Worm (Caenorhabditis elegans): ENCODE data around the gene cpg-20.

Gene cpg-20

DNA sequence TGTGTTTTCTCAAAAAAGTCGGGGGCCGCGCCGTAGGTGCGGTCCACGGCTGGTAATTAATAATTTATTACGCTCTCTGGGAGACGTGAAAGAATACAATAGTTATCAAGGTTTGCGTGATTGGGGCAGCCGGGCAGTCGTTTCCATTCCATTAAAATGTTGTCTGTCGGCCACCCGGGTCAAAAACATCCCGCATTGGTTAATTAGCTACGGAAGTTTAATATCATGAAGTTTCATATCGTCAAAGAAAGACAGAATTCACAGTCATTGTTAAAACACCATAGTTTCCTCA lies 18.2 kb upstream of the cpg-20 start:
- TF ChIP-seq hnd-1 (tag; optimal IDR thresholded peaks at IDR 0.05) (no peak), ceh-36 (tag; optimal IDR thresholded peaks at IDR 0.05) (no peak), pes-1 (GFP tag; IDR thresholded peaks at IDR 0.05) (no peak), hmg-4 (GFP tag; optimal IDR thresholded peaks at IDR 0.05) (no peak), tra-4 (tag; optimal IDR thresholded peaks at IDR 0.05) (no peak), scrt-1 (GFP tag; IDR thresholded peaks at IDR 0.05) (no peak), ama-1 (optimal IDR thresholded peaks at IDR 0.05) (no peak), hmbx-1 (tag; optimal IDR thresholded peaks at IDR 0.05) (no peak), F13C5.2 (tag; optimal IDR thresholded peaks at IDR 0.05) (no peak), ceh-13 (GFP tag; optimal IDR thresholded peaks at IDR 0.05) (no peak), tbx-37 (GFP tag; conservative IDR thresholded peaks at IDR 0.05) (no peak), B0310.2 (tag; optimal IDR thresholded peaks at IDR 0.05) (no peak), tbx-11 (GFP tag; IDR thresholded peaks at IDR 0.05) (no peak), ets-7 (tag; optimal IDR thresholded peaks at IDR 0.05) (no peak), flt-1 (GFP tag; IDR thresholded peaks at IDR 0.05) (no peak), sea-1 (GFP tag; conservative IDR thresholded peaks at IDR 0.05) (no peak), aly-1 (tag; optimal IDR thresholded peaks at IDR 0.05) (no peak)

ce11 chrIV:6093477-6094314 lies 17.7 kb upstream of the cpg-20 start, which contains the start of gene cpi-1:
TSS of gene cpi-1 (minus strand) at chrIV:6093680.
- TF ChIP-seq aly-1 (tag; optimal IDR thresholded peaks at IDR 0.05) (no peak), hmbx-1 (tag; optimal IDR thresholded peaks at IDR 0.05) (no peak), tbx-37 (GFP tag; conservative IDR thresholded peaks at IDR 0.05) (no peak), ceh-36 (tag; optimal IDR thresholded peaks at IDR 0.05) (no peak), F13C5.2 (tag; optimal IDR thresholded peaks at IDR 0.05) (no peak), hnd-1 (tag; optimal IDR thresholded peaks at IDR 0.05) (no peak), ets-7 (tag; optimal IDR thresholded peaks at IDR 0.05) (no peak), ceh-13 (GFP tag; optimal IDR thresholded peaks at IDR 0.05) (no peak), flt-1 (GFP tag; IDR thresholded peaks at IDR 0.05) (no peak), ama-1 (optimal IDR thresholded peaks at IDR 0.05) (no peak), tbx-11 (GFP tag; IDR thresholded peaks at IDR 0.05) (no peak), sea-1 (GFP tag; conservative IDR thresholded peaks at IDR 0.05) (no peak), tra-4 (tag; optimal IDR thresholded peaks at IDR 0.05) (no peak), scrt-1 (GFP tag; IDR thresholded peaks at IDR 0.05) (no peak), pes-1 (GFP tag; IDR thresholded peaks at IDR 0.05) (no peak), hmg-4 (GFP tag; optimal IDR thresholded peaks at IDR 0.05) (no peak), B0310.2 (tag; optimal IDR thresholded peaks at IDR 0.05) (no peak)

- TF ChIP-seq tbx-37 (GFP tag; conservative IDR thresholded peaks at IDR 0.05) (no peak), pes-1 (GFP tag; IDR thresholded peaks at IDR 0.05) (no peak), tra-4 (tag; optimal IDR thresholded peaks at IDR 0.05) (no peak), hnd-1 (tag; optimal IDR thresholded peaks at IDR 0.05) (no peak), ceh-36 (tag; optimal IDR thresholded peaks at IDR 0.05) (no peak), hmg-4 (GFP tag; optimal IDR thresholded peaks at IDR 0.05) (no peak), scrt-1 (GFP tag; IDR thresholded peaks at IDR 0.05) (no peak)
Measured at ce11 chrIV:6092313-6092712, 16.3 kb upstream of the cpg-20 start, which contains the start of gene K08B4.7. TSS of gene K08B4.7 (minus strand) at chrIV:6092413.

- TF ChIP-seq ets-7 (tag; optimal IDR thresholded peaks at IDR 0.05): no peak
Measured at ce11 chrIV:6086479-6086878, 10.5 kb upstream of the cpg-20 start.

DNA sequence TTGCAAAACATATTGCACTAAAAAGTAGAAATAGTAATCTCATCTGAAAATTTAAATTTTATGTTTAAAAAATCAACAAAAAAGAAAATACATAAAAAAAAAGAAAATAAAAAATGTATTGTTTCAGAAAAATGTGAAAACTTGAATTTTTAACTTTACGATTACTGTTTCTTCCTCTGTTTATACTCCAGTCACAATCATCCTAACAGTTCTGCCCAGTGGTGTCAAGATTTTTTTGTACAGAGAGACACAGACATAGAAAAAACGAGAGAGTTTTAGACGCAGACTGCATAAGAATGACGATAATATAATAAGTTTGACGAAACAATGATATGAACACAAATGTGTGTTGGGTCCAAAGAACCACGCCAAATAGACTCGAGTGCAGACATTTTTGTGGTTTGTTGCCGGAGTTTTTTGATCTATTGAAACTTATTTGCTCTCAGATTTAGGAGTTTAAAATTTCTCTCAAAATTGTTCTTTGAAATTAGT lies 7.6 kb upstream of the cpg-20 start, which contains the start of gene ugt-20:
Gene ugt-20 (minus strand): TSS at position 51 of the 492 bp plus-strand sequence.
- no peak for TF ChIP-seq hmbx-1 (tag; optimal IDR thresholded peaks at IDR 0.05)
- TF ChIP-seq B0310.2 (tag; optimal IDR thresholded peaks at IDR 0.05): no peak
- TF ChIP-seq ama-1 (optimal IDR thresholded peaks at IDR 0.05): no peak
- TF ChIP-seq sea-1 (GFP tag; conservative IDR thresholded peaks at IDR 0.05): no peak
- no peak for TF ChIP-seq F13C5.2 (tag; optimal IDR thresholded peaks at IDR 0.05)
- TF ChIP-seq tbx-11 (GFP tag; IDR thresholded peaks at IDR 0.05): no peak
- TF ChIP-seq pes-1 (GFP tag; IDR thresholded peaks at IDR 0.05): no peak
- TF ChIP-seq aly-1 (tag; optimal IDR thresholded peaks at IDR 0.05): no peak
- no peak for TF ChIP-seq hnd-1 (tag; optimal IDR thresholded peaks at IDR 0.05)

DNA sequence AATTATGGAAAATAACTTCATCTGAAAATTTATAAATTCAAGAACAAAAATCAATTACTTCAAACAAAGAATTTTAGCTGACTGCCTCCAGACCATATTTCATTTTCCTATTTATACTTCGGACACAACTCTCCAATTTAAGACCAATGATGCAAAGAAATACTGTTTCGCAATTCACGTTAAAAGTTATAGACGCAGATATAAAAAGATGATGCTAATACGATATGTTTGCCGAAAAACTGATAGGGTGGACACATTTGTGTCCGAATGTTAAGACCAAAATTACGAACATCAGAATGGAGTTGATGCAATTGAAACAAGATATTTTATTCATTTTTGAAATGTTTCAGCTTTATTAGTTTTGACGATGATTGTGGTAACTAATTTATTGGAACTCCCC lies 3.9 kb upstream of the cpg-20 start, which contains the start of gene ugt-19:
Gene ugt-19 (minus strand): TSS at position 28 of the 400 bp plus-strand sequence.
- TF ChIP-seq hnd-1 (tag; optimal IDR thresholded peaks at IDR 0.05) (no peak), ceh-13 (GFP tag; optimal IDR thresholded peaks at IDR 0.05) (no peak), F13C5.2 (tag; optimal IDR thresholded peaks at IDR 0.05) (no peak), hmg-4 (GFP tag; optimal IDR thresholded peaks at IDR 0.05) (no peak)

DNA sequence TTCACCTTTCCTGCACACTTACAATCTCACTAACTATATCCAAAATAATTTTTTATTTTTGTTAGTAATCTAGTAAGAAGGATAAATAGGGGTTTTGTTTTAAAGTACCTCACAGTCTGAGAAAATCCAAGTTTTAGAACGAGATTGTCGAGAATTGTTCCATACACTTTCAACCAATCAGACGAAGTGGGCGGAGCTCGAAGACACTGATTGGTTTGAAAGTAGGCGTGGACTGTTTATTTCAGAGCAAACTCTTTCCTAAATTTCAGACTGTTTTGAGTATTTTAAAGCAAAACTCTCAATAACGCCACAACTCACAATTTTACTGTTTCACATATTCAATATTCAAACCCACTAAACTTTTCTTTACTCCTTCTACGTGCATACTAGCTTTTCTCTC lies 5.0 kb downstream of the cpg-20 start:
- TF ChIP-seq tbx-37 (GFP tag; conservative IDR thresholded peaks at IDR 0.05) (no peak), hmbx-1 (tag; optimal IDR thresholded peaks at IDR 0.05) (no peak), flt-1 (GFP tag; IDR thresholded peaks at IDR 0.05) (no peak), ceh-36 (tag; optimal IDR thresholded peaks at IDR 0.05) (no peak), ama-1 (optimal IDR thresholded peaks at IDR 0.05) (no peak), tra-4 (tag; optimal IDR thresholded peaks at IDR 0.05) (no peak), pes-1 (GFP tag; IDR thresholded peaks at IDR 0.05) (no peak), scrt-1 (GFP tag; IDR thresholded peaks at IDR 0.05) (no peak), ets-7 (tag; optimal IDR thresholded peaks at IDR 0.05) (no peak), hmg-4 (GFP tag; optimal IDR thresholded peaks at IDR 0.05) (no peak), B0310.2 (tag; optimal IDR thresholded peaks at IDR 0.05) (no peak), tbx-11 (GFP tag; IDR thresholded peaks at IDR 0.05) (no peak), hnd-1 (tag; optimal IDR thresholded peaks at IDR 0.05) (no peak), aly-1 (tag; optimal IDR thresholded peaks at IDR 0.05) (no peak), F13C5.2 (tag; optimal IDR thresholded peaks at IDR 0.05) (no peak), sea-1 (GFP tag; conservative IDR thresholded peaks at IDR 0.05) (no peak), ceh-13 (GFP tag; optimal IDR thresholded peaks at IDR 0.05) (no peak)
